Worm (Caenorhabditis elegans): Measurements from ENCODE around the gene F07A11.5.

- TF ChIP-seq nhr-28 (tag; optimal IDR thresholded peaks at IDR 0.05): no peak
- TF ChIP-seq ztf-11 (tag; optimal IDR thresholded peaks at IDR 0.05): no peak
- TF ChIP-seq lin-13 (GFP tag; optimal IDR thresholded peaks at IDR 0.05): no peak
- no peak for TF ChIP-seq daf-16 (GFP tag; optimal IDR thresholded peaks at IDR 0.05)
- no peak for TF ChIP-seq daf-16 (tag; optimal IDR thresholded peaks at IDR 0.05)
- TF ChIP-seq tag-97 (GFP tag; IDR thresholded peaks at IDR 0.05): no peak
- no peak for TF ChIP-seq nhr-11 (tag; optimal IDR thresholded peaks at IDR 0.05)
- TF ChIP-seq aly-2 (tag; optimal IDR thresholded peaks at IDR 0.05): no peak
- no peak for TF ChIP-seq dpl-1 (GFP tag; optimal IDR thresholded peaks at IDR 0.05)
- TF ChIP-seq lir-3 (tag; optimal IDR thresholded peaks at IDR 0.05): no peak
- no peak for TF ChIP-seq spr-1 (tag; optimal IDR thresholded peaks at IDR 0.05)
These were observed 40.0 kb downstream of the F07A11.5 start for ce11 chrII:11652125-11652524.

Measured in whole organism, L4 larva.